Fruit fly (Drosophila melanogaster): Measurements from ENCODE around the gene hh.

hh gene

dm6 chr3R:23177457-23177856 lies 35.8 kb upstream of the hh start:
- peak; percentile 82 for TF ChIP-seq CG34376 (GFP tag; optimal IDR thresholded peaks at IDR 0.05)
- no peak for TF ChIP-seq CG6689 (GFP tag; IDR thresholded peaks at IDR 0.05)
- no peak for TF ChIP-seq Mes4 (GFP tag; optimal IDR thresholded peaks at IDR 0.05)
- no peak for TF ChIP-seq tap (tag; optimal IDR thresholded peaks at IDR 0.05)
- TF ChIP-seq GATAe (GFP tag; conservative IDR thresholded peaks at IDR 0.05) = peak; percentile 61
- TF ChIP-seq CG9932 (GFP tag; IDR thresholded peaks at IDR 0.05) = no peak
- TF ChIP-seq sim (GFP tag; IDR thresholded peaks at IDR 0.05) = no peak
- no peak for TF ChIP-seq CTCF (GFP tag; optimal IDR thresholded peaks at IDR 0.05)
- no peak for TF ChIP-seq sd (tag; optimal IDR thresholded peaks at IDR 0.05)
- TF ChIP-seq chif (GFP tag; optimal IDR thresholded peaks at IDR 0.05) = no peak
- peak; percentile 18 for TF ChIP-seq BtbVII (GFP tag; optimal IDR thresholded peaks at IDR 0.05)
- no peak for TF ChIP-seq Spps (tag; optimal IDR thresholded peaks at IDR 0.05)
- no peak for TF ChIP-seq Nf-YA (GFP tag; IDR thresholded peaks at IDR 0.05)
- no peak for TF ChIP-seq fu2 (GFP tag; optimal IDR thresholded peaks at IDR 0.05)
- TF ChIP-seq CG8290 (GFP tag; optimal IDR thresholded peaks at IDR 0.05) = no peak
- no peak for TF ChIP-seq CG8290 (tag; optimal IDR thresholded peaks at IDR 0.05)
- TF ChIP-seq nom (GFP tag; optimal IDR thresholded peaks at IDR 0.05) = no peak
- TF ChIP-seq slbo (GFP tag; IDR thresholded peaks at IDR 0.05) = no peak
- TF ChIP-seq CHES-1-like (GFP tag; optimal IDR thresholded peaks at IDR 0.05) = no peak
- TF ChIP-seq CG4424 (GFP tag; optimal IDR thresholded peaks at IDR 0.05) = no peak
- TF ChIP-seq D (optimal IDR thresholded peaks at IDR 0.05) = no peak
- TF ChIP-seq D (GFP tag; optimal IDR thresholded peaks at IDR 0.05) = no peak
- TF ChIP-seq CG13894 (tag; optimal IDR thresholded peaks at IDR 0.05) = no peak
- no peak for TF ChIP-seq CG8944 (GFP tag; optimal IDR thresholded peaks at IDR 0.05)
- TF ChIP-seq B-H2 (GFP tag; optimal IDR thresholded peaks at IDR 0.05) = peak; percentile 18
- TF ChIP-seq mirr (GFP tag; optimal IDR thresholded peaks at IDR 0.05) = peak; percentile 80
- TF ChIP-seq CG4730 (GFP tag; IDR thresholded peaks at IDR 0.05) = no peak
- peak; percentile 2 for TF ChIP-seq sug (tag; optimal IDR thresholded peaks at IDR 0.05)
- TF ChIP-seq CG3407 (GFP tag; optimal IDR thresholded peaks at IDR 0.05) = no peak
- no peak for TF ChIP-seq lmd (GFP tag; IDR thresholded peaks at IDR 0.05)
- no peak for TF ChIP-seq Tbp (GFP tag; optimal IDR thresholded peaks at IDR 0.05)
- TF ChIP-seq exex (tag; optimal IDR thresholded peaks at IDR 0.05) = peak; percentile 88
- no peak for TF ChIP-seq CG10321 (GFP tag; IDR thresholded peaks at IDR 0.05)
- no peak for TF ChIP-seq Opbp (GFP tag; IDR thresholded peaks at IDR 0.05; ENCODE audit: partially characterized antibody)
- no peak for TF ChIP-seq wdn (GFP tag; IDR thresholded peaks at IDR 0.05)
- TF ChIP-seq Aef1 (GFP tag; IDR thresholded peaks at IDR 0.05) = no peak
- TF ChIP-seq her (GFP tag; optimal IDR thresholded peaks at IDR 0.05) = no peak
- TF ChIP-seq fd3F (GFP tag; optimal IDR thresholded peaks at IDR 0.05) = no peak
- TF ChIP-seq CG10267 (tag; optimal IDR thresholded peaks at IDR 0.05) = no peak
- TF ChIP-seq Sry-β (GFP tag; optimal IDR thresholded peaks at IDR 0.05) = no peak
- TF ChIP-seq CG3065 (GFP tag; optimal IDR thresholded peaks at IDR 0.05) = no peak

- TF ChIP-seq HLH54F (GFP tag; optimal IDR thresholded peaks at IDR 0.05) (peak; percentile 20), Elba2 (GFP tag; optimal IDR thresholded peaks at IDR 0.05) (no peak), sd (tag; optimal IDR thresholded peaks at IDR 0.05) (peak; percentile 61), nau (GFP tag; optimal IDR thresholded peaks at IDR 0.05) (peak; percentile 60), Med (GFP tag) (peak; percentile 97), CG8924 (tag; optimal IDR thresholded peaks at IDR 0.05) (no peak), CG13296 (GFP tag; optimal IDR thresholded peaks at IDR 0.05) (peak; percentile 66), abd-A (tag; optimal IDR thresholded peaks at IDR 0.05) (no peak), wek (GFP tag; optimal IDR thresholded peaks at IDR 0.05) (peak; percentile 28), CG6175 (GFP tag; IDR thresholded peaks at IDR 0.05) (peak; percentile 46; the same call in 1 of the 3 replicates), CG10431 (GFP tag; optimal IDR thresholded peaks at IDR 0.05) (peak; percentile 19), bowl (GFP tag; IDR thresholded peaks at IDR 0.05) (peak; percentile 9; the same call in 1 of the 2 replicates), CG8944 (GFP tag; optimal IDR thresholded peaks at IDR 0.05) (peak; percentile 27), ERR (GFP tag; optimal IDR thresholded peaks at IDR 0.05) (peak; percentile 19), CG1792 (GFP tag; optimal IDR thresholded peaks at IDR 0.05) (peak; percentile 36), CG33213 (GFP tag; optimal IDR thresholded peaks at IDR 0.05) (no peak)
Observed at dm6 chr3R:23176445-23177087, 34.9 kb upstream of the hh start.

Measured in whole organism, embryonic.